Worm (Caenorhabditis elegans): ENCODE results near the gene C04C3.9.

C04C3.9 gene

DNA sequence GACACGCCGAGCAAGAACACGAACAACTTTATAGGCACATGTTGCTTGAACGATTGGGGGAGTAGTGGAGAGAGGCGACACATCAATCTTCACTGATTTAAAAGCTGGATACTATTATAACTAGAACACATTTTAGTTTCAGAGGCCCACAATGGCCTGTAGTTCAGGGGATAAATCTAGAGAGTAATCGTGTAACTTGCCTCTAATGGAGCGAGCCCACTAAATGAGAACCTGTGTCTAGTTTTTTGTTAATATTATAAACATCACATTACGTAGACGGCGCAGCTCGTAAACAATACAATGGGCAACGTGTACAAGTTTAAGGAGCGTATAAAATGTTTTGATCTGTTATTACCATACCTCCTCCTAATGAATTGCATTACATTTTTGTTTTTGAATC, 16.3 kb upstream of the C04C3.9 start, which contains the start of gene F58E2.5:
TSS of gene F58E2.5 (plus strand) at position 301 of the 400 bp plus-strand sequence.
- TF ChIP-seq unc-55 (GFP tag; optimal IDR thresholded peaks at IDR 0.05) (no peak), ceh-30 (tag; optimal IDR thresholded peaks at IDR 0.05) (no peak), ttx-3 (tag; optimal IDR thresholded peaks at IDR 0.05) (no peak), pros-1 (tag; optimal IDR thresholded peaks at IDR 0.05) (no peak), ceh-9 (tag; optimal IDR thresholded peaks at IDR 0.05) (no peak), ceh-34 (tag; optimal IDR thresholded peaks at IDR 0.05) (no peak), fax-1 (tag; optimal IDR thresholded peaks at IDR 0.05) (no peak), tbx-2 (tag; optimal IDR thresholded peaks at IDR 0.05) (no peak), nhr-232 (tag; optimal IDR thresholded peaks at IDR 0.05) (no peak), sox-4 (tag; optimal IDR thresholded peaks at IDR 0.05) (no peak)

ce11 chrIV:3444101-3444500, 15.8 kb upstream of the C04C3.9 start, which contains the start of gene F09D12.2:
F09D12.2 (minus strand) TSS chrIV:3444201.
- TF ChIP-seq tbx-7 (tag; optimal IDR thresholded peaks at IDR 0.05) (no peak), fkh-6 (tag; optimal IDR thresholded peaks at IDR 0.05) (no peak), ceh-19 (GFP tag; optimal IDR thresholded peaks at IDR 0.05) (no peak)

DNA sequence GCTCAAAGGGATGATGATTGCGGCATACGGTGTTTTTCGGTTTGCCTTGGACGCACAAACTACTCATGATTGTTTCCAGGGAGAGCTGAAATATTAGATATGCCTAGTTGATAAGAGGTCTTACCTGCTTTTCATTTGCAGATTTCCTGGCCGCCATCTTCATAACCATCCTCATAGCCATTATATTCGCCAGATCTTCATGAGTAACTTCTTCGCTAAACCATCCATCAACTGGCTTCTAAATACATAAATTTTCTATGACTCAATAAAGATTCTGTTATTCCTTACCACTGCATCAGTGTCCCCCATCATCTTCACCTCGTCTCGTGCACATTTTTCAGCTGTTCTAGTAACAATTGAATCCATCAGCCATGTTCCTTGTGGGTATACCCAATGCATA, 14.2 kb upstream of the C04C3.9 start:
- TF ChIP-seq C08G9.2 (tag; optimal IDR thresholded peaks at IDR 0.05): no peak
- TF ChIP-seq elt-4 (tag; optimal IDR thresholded peaks at IDR 0.05): no peak
- TF ChIP-seq ceh-18 (tag; optimal IDR thresholded peaks at IDR 0.05): no peak
- no peak for TF ChIP-seq zip-5 (tag; optimal IDR thresholded peaks at IDR 0.05)

ce11 chrIV:3440848-3441247, 12.5 kb upstream of the C04C3.9 start, which contains the start of gene grd-10:
grd-10 (plus strand) TSS chrIV:3441055.
- TF ChIP-seq ceh-31 (tag; optimal IDR thresholded peaks at IDR 0.05) (no peak), tbx-2 (tag; optimal IDR thresholded peaks at IDR 0.05) (no peak), lim-6 (tag; optimal IDR thresholded peaks at IDR 0.05) (no peak), rnt-1 (tag; optimal IDR thresholded peaks at IDR 0.05) (no peak), hlh-30 (tag; optimal IDR thresholded peaks at IDR 0.05; ENCODE audit: insufficient read depth) (no peak), K09A11.1 (tag; optimal IDR thresholded peaks at IDR 0.05; ENCODE audit: insufficient read depth) (no peak), ceh-9 (tag; optimal IDR thresholded peaks at IDR 0.05) (no peak), fax-1 (tag; optimal IDR thresholded peaks at IDR 0.05) (no peak), pax-1 (tag; optimal IDR thresholded peaks at IDR 0.05) (no peak), hlh-15 (tag; optimal IDR thresholded peaks at IDR 0.05) (no peak), lin-11 (tag; optimal IDR thresholded peaks at IDR 0.05) (no peak)

- TF ChIP-seq mec-3 (tag; optimal IDR thresholded peaks at IDR 0.05; ENCODE audit: borderline replicate concordance): no peak
- TF ChIP-seq unc-55 (GFP tag; optimal IDR thresholded peaks at IDR 0.05): no peak
- TF ChIP-seq F13H6.1 (tag; optimal IDR thresholded peaks at IDR 0.05): no peak
- no peak for TF ChIP-seq unc-3 (GFP tag; conservative IDR thresholded peaks at IDR 0.05)
- no peak for TF ChIP-seq unc-3 (tag; optimal IDR thresholded peaks at IDR 0.05)
- no peak for TF ChIP-seq npax-4 (tag; optimal IDR thresholded peaks at IDR 0.05)
- TF ChIP-seq ceh-34 (tag; optimal IDR thresholded peaks at IDR 0.05): no peak
- no peak for TF ChIP-seq tbx-2 (tag; optimal IDR thresholded peaks at IDR 0.05)
- TF ChIP-seq dmd-4 (tag; optimal IDR thresholded peaks at IDR 0.05; ENCODE audit: borderline replicate concordance): no peak
- TF ChIP-seq sdc-2 (tag; optimal IDR thresholded peaks at IDR 0.05): no peak
Observed at ce11 chrIV:3439354-3439753, 11.0 kb upstream of the C04C3.9 start, which contains the start of gene grd-3. grd-3 (plus strand) TSS chrIV:3439655.

DNA sequence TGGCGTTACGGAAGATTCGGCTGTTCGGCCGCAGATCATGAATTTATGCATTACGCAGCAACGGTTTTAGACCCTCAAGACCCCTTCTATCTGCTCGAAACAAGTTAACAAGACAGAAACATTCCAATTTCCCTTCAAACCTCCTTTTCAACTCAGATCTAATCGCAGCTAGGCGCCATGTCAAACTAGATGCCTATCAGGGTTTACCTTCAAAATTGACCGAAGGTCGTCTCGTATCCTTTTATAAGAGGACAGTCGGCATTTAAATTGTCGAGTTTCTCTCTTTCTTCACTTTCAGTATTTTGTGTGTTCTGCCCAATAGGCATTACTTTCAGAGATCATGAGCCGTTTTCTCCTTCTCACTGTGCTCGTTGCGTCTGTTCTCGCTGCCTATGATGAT, 9.7 kb upstream of the C04C3.9 start, which contains the start of gene grd-13:
TSS of gene grd-13 (plus strand) at position 291 of the 400 bp plus-strand sequence.
- TF ChIP-seq T23F11.4 (GFP tag; optimal IDR thresholded peaks at IDR 0.05) (no peak), dmd-4 (tag; optimal IDR thresholded peaks at IDR 0.05; ENCODE audit: borderline replicate concordance) (no peak), ceh-6 (GFP tag; optimal IDR thresholded peaks at IDR 0.05) (no peak), unc-55 (GFP tag; optimal IDR thresholded peaks at IDR 0.05) (no peak), sox-4 (tag; optimal IDR thresholded peaks at IDR 0.05) (no peak), pat-9 (tag; optimal IDR thresholded peaks at IDR 0.05) (no peak), zip-5 (tag; optimal IDR thresholded peaks at IDR 0.05) (no peak), nhr-11 (tag; optimal IDR thresholded peaks at IDR 0.05) (no peak), fkh-10 (GFP tag; optimal IDR thresholded peaks at IDR 0.05) (no peak), elt-2 (tag; optimal IDR thresholded peaks at IDR 0.05) (no peak), dve-1 (tag; optimal IDR thresholded peaks at IDR 0.05) (no peak), pha-4 (tag; optimal IDR thresholded peaks at IDR 0.05) (no peak), unc-86 (tag; optimal IDR thresholded peaks at IDR 0.05) (no peak), ama-1 (optimal IDR thresholded peaks at IDR 0.05) (no peak), che-1 (tag; optimal IDR thresholded peaks at IDR 0.05) (no peak), ets-4 (tag; optimal IDR thresholded peaks at IDR 0.05) (no peak)
